Worm (Caenorhabditis elegans) whole organism, L2 larva: ENCODE results near the gene sek-4.

Experiments
- C34F6.9 ChIP-seq: fragments of 150-350 bp; optimal IDR thresholded peaks from 2 replicates; lab custom pipeline; 2014; ENCODE audit warnings: missing biosample characterization, missing genetic modification characterization
- R02D3.7 ChIP-seq: fragments of 150-350 bp; optimal IDR thresholded peaks from 2 replicates; lab custom pipeline; 2014; ENCODE audit warnings: missing biosample characterization, missing genetic modification characterization
- ceh-82 ChIP-seq: fragments of 150-350 bp; optimal IDR thresholded peaks from 2 replicates; lab custom pipeline; 2014; ENCODE audit warnings: missing biosample characterization, missing genetic modification characterization
- fos-1 ChIP-seq: fragments of 150-350 bp; optimal IDR thresholded peaks from 2 replicates; lab custom pipeline; 2014; ENCODE audit warnings: missing biosample characterization, missing genetic modification characterization
- mab-5 ChIP-seq: fragments of 150-350 bp; optimal IDR thresholded peaks from 2 replicates; lab custom pipeline; 2014; ENCODE audit warnings: missing biosample characterization, missing genetic modification characterization
- mdl-1 ChIP-seq, 2 experiments: fragments of 150-350 bp in 1 of 2; sonication (generic microtip) in 1 of 2; optimal IDR thresholded peaks; 2 replicates each; lab custom pipeline; 2017; ENCODE audit warnings: missing biosample characterization in 2 of 2, missing genetic modification characterization in 2 of 2
- nhr-11 ChIP-seq: fragments of 150-350 bp; optimal IDR thresholded peaks from 2 replicates; lab custom pipeline; 2014; ENCODE audit warnings: missing biosample characterization, missing genetic modification characterization
- unc-55 ChIP-seq: fragments of 150-350 bp; sonication (generic microtip); optimal IDR thresholded peaks from 3 replicates; lab custom pipeline; 2014; ENCODE audit warnings: missing biosample characterization, missing genetic modification reagents, missing genetic modification characterization
- unc-62 ChIP-seq: fragments of 150-350 bp; optimal IDR thresholded peaks from 2 replicates; lab custom pipeline; 2014; ENCODE audit warnings: missing biosample characterization, missing genetic modification reagents, missing genetic modification characterization

DNA sequence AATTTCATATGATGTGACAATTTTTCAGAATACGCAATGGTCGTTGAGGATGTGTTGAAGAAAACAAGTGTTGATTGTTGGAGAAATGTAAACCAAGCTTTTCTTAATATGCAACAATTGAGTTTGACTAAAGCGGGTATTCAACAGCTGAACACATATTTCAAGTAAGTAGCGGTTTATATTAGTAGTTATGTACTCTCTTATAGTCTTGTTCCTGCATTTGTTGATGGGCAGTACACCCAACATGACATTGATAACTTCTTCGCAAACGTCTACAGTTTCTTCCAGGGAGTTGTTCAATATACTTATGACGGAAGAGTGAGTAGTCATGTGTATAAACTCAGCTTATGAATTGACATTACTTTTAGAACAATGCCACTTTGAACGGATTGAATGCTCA, 44.1 kb upstream of the sek-4 start:
- TF ChIP-seq fos-1 (tag; lab: Kevin White, UChicago) = no peak
- no peak for TF ChIP-seq R02D3.7 (tag; lab: Kevin White, UChicago)
- no peak for TF ChIP-seq unc-62 (GFP tag; lab: Kevin White, UChicago)
- no peak for TF ChIP-seq mdl-1 (tag; optimal IDR thresholded peaks at IDR 0.05; lab: Kevin White, UChicago)
- no peak for TF ChIP-seq nhr-11 (tag; lab: Kevin White, UChicago)
- TF ChIP-seq ceh-82 (tag; lab: Kevin White, UChicago) = no peak
- TF ChIP-seq mab-5 (tag; lab: Kevin White, UChicago) = no peak
- no peak for TF ChIP-seq C34F6.9 (tag; lab: Kevin White, UChicago)
- TF ChIP-seq unc-55 (GFP tag; lab: Kevin White, UChicago) = no peak
